Fruit fly (Drosophila melanogaster): ENCODE data around the gene DCAF12.
A peak's percentile ranks its signal among the peaks of the same experiment; 100 is the strongest.

Gene DCAF12

dm6 chr3R:11973826-11974225 lies 43.0 kb downstream of the DCAF12 start:
- TF ChIP-seq Rel (GFP tag; optimal IDR thresholded peaks at IDR 0.05) (no peak), Rel (tag; optimal IDR thresholded peaks at IDR 0.05) (peak; percentile 35), OdsH (GFP tag; optimal IDR thresholded peaks at IDR 0.05) (no peak), N (GFP tag; optimal IDR thresholded peaks at IDR 0.05) (no peak), Dfd (GFP tag; optimal IDR thresholded peaks at IDR 0.05) (no peak), Hr83 (GFP tag; optimal IDR thresholded peaks at IDR 0.05; ENCODE audit: poor library complexity, severe bottlenecking) (no peak)

dm6 chr3R:11971394-11971793 lies 45.4 kb downstream of the DCAF12 start, which contains the start of gene GC2:
Gene GC2 (plus strand): TSS chr3R:11971694.
- no peak for TF ChIP-seq Hr78 (GFP tag; optimal IDR thresholded peaks at IDR 0.05)
- no peak for TF ChIP-seq tai (GFP tag; optimal IDR thresholded peaks at IDR 0.05)
- TF ChIP-seq HLH106 (tag; optimal IDR thresholded peaks at IDR 0.05) = no peak
- no peak for TF ChIP-seq Myc (optimal IDR thresholded peaks at IDR 0.05)
- TF ChIP-seq N (GFP tag; optimal IDR thresholded peaks at IDR 0.05) = no peak
- no peak for TF ChIP-seq Rel (GFP tag; optimal IDR thresholded peaks at IDR 0.05)
- TF ChIP-seq Rel (tag; optimal IDR thresholded peaks at IDR 0.05) = no peak
- TF ChIP-seq jim (GFP tag; optimal IDR thresholded peaks at IDR 0.05) = no peak
- no peak for TF ChIP-seq Vsx2 (GFP tag; optimal IDR thresholded peaks at IDR 0.05; ENCODE audit: partially characterized antibody)
- TF ChIP-seq Mio (GFP tag; optimal IDR thresholded peaks at IDR 0.05) = no peak
- TF ChIP-seq brk (GFP tag; optimal IDR thresholded peaks at IDR 0.05) = no peak
- no peak for TF ChIP-seq dsf (GFP tag; optimal IDR thresholded peaks at IDR 0.05; ENCODE audit: borderline replicate concordance)
- TF ChIP-seq Hr83 (GFP tag; optimal IDR thresholded peaks at IDR 0.05; ENCODE audit: poor library complexity, severe bottlenecking) = no peak
- TF ChIP-seq h (GFP tag; optimal IDR thresholded peaks at IDR 0.05) = no peak
- TF ChIP-seq psq (GFP tag; optimal IDR thresholded peaks at IDR 0.05) = no peak
- no peak for TF ChIP-seq CG32264 (GFP tag; optimal IDR thresholded peaks at IDR 0.05)
- no peak for TF ChIP-seq sage (GFP tag; optimal IDR thresholded peaks at IDR 0.05)

dm6 chr3R:11969217-11969616 lies 47.6 kb downstream of the DCAF12 start:
- TF ChIP-seq Myc (optimal IDR thresholded peaks at IDR 0.05) (no peak), dl (GFP tag; optimal IDR thresholded peaks at IDR 0.05; ENCODE audit: insufficient read depth in 1 of 2, partially characterized antibody in 2 of 2) (no peak), dmrt93B (GFP tag; optimal IDR thresholded peaks at IDR 0.05) (no peak), OdsH (GFP tag; optimal IDR thresholded peaks at IDR 0.05) (no peak), h (GFP tag; optimal IDR thresholded peaks at IDR 0.05) (no peak), sv (GFP tag; optimal IDR thresholded peaks at IDR 0.05) (no peak), ey (GFP tag; optimal IDR thresholded peaks at IDR 0.05) (peak; percentile 5), Mio (GFP tag; optimal IDR thresholded peaks at IDR 0.05) (no peak)

dm6 chr3R:11968030-11968753 lies 48.6 kb downstream of the DCAF12 start:
- no peak for TF ChIP-seq lola (GFP tag; optimal IDR thresholded peaks at IDR 0.05)
- no peak for TF ChIP-seq brk (GFP tag; optimal IDR thresholded peaks at IDR 0.05)
- TF ChIP-seq Hr83 (GFP tag; optimal IDR thresholded peaks at IDR 0.05; ENCODE audit: poor library complexity, severe bottlenecking) = no peak
- TF ChIP-seq OdsH (GFP tag; optimal IDR thresholded peaks at IDR 0.05) = no peak
- no peak for TF ChIP-seq CrebA (GFP tag; optimal IDR thresholded peaks at IDR 0.05; ENCODE audit: borderline replicate concordance)
- no peak for TF ChIP-seq Vsx2 (GFP tag; optimal IDR thresholded peaks at IDR 0.05; ENCODE audit: partially characterized antibody)
- TF ChIP-seq woc (GFP tag; optimal IDR thresholded peaks at IDR 0.05) = no peak
- no peak for TF ChIP-seq usp (GFP tag; optimal IDR thresholded peaks at IDR 0.05)
- TF ChIP-seq psq (GFP tag; optimal IDR thresholded peaks at IDR 0.05) = no peak
- no peak for TF ChIP-seq HLH106 (tag; optimal IDR thresholded peaks at IDR 0.05)
- TF ChIP-seq Rel (GFP tag; optimal IDR thresholded peaks at IDR 0.05) = no peak
- TF ChIP-seq Rel (tag; optimal IDR thresholded peaks at IDR 0.05) = no peak
- no peak for TF ChIP-seq Mio (GFP tag; optimal IDR thresholded peaks at IDR 0.05)
- TF ChIP-seq Sp1 (GFP tag; optimal IDR thresholded peaks at IDR 0.05) = no peak
- no peak for TF ChIP-seq Hnf4 (GFP tag; optimal IDR thresholded peaks at IDR 0.05)
- no peak for TF ChIP-seq ey (GFP tag; optimal IDR thresholded peaks at IDR 0.05)
- TF ChIP-seq jim (GFP tag; optimal IDR thresholded peaks at IDR 0.05) = no peak
- no peak for TF ChIP-seq Myc (optimal IDR thresholded peaks at IDR 0.05)
- no peak for TF ChIP-seq h (GFP tag; optimal IDR thresholded peaks at IDR 0.05)
- no peak for TF ChIP-seq Hr78 (GFP tag; optimal IDR thresholded peaks at IDR 0.05)

Measured in whole organism, wandering third instar larva.